Worm (Caenorhabditis elegans) whole organism, midembryonic: Measurements from ENCODE around the gene mrp-4.

ENCODE experiments used
- klf-2 ChIP-seq: fragments of 200-800 bp; sonication (Bioruptor generic); conservative IDR thresholded peaks from 2 replicates; pipeline ENCODE4 v1.3.6; 2022; ENCODE audit warnings: missing genetic modification reagents, missing genetic modification characterization, missing compliant biosample characterization
- tab-1 ChIP-seq: fragments of 200-800 bp; sonication (Bioruptor generic); IDR thresholded peaks from 2 replicates; pipeline ENCODE4 v1.3.6; 2022; ENCODE audit warnings: missing genetic modification characterization, missing compliant biosample characterization

- TF ChIP-seq klf-2 = no peak
- TF ChIP-seq tab-1 (GFP tag; lab: Robert Waterston, UW) = no peak
Measured at ce11 chrX:9917362-9917761, 33.3 kb downstream of the mrp-4 start, which contains the start of gene F21G4.6.
